Worm (Caenorhabditis elegans) whole organism, L4 larva: ENCODE measurements around the gene T03F7.5.

Source experiments
- F10B5.3 ChIP-seq: sonication (generic microtip); optimal IDR thresholded peaks from 2 replicates; lab custom pipeline; 2016; ENCODE audit warnings: mild to moderate bottlenecking, missing genetic modification characterization, missing compliant biosample characterization
- F26F4.8 ChIP-seq: fragments of 200-800 bp; sonication (Bioruptor generic); conservative IDR thresholded peaks from 2 replicates; pipeline ENCODE4 v1.3.6; 2022; ENCODE audit warnings: missing genetic modification characterization, missing compliant biosample characterization
- F44E2.7 ChIP-seq: fragments of 200-800 bp; sonication (Bioruptor generic); IDR thresholded peaks from 2 replicates; pipeline ENCODE4 v2.1.2; 2022; ENCODE audit warnings: missing genetic modification characterization, missing compliant biosample characterization
- T20F7.1 ChIP-seq: fragments of 200-800 bp; sonication (Bioruptor generic); optimal IDR thresholded peaks from 2 replicates; lab custom pipeline; 2018; ENCODE audit warnings: mild to moderate bottlenecking, missing genetic modification characterization, missing compliant biosample characterization
- aha-1 ChIP-seq: fragments of 150-350 bp; peaks from one replicate; lab custom pipeline; 2014; ENCODE audit warnings: missing biosample characterization, missing genetic modification characterization
- ceh-32 ChIP-seq: sonication (generic microtip); optimal IDR thresholded peaks from 2 replicates; lab custom pipeline; 2016; ENCODE audit warnings: mild to moderate bottlenecking, missing genetic modification characterization, missing compliant biosample characterization; ENCODE audit not compliant: poor library complexity
- ceh-44 ChIP-seq: fragments of 200-800 bp; sonication (Bioruptor generic); IDR thresholded peaks from 2 replicates; pipeline ENCODE4 v1.3.6; 2022; ENCODE audit warnings: missing genetic modification reagents, missing genetic modification characterization, missing compliant biosample characterization
- ceh-62 ChIP-seq: sonication (generic microtip); optimal IDR thresholded peaks from 2 replicates; lab custom pipeline; 2017; ENCODE audit warnings: missing biosample characterization, missing genetic modification characterization
- ceh-82 ChIP-seq: sonication (generic microtip); optimal IDR thresholded peaks from 2 replicates; lab custom pipeline; 2017; ENCODE audit warnings: missing biosample characterization, missing genetic modification characterization
- dmd-6 ChIP-seq: fragments of 200-800 bp; sonication (Bioruptor generic); IDR thresholded peaks from 2 replicates; pipeline ENCODE4 v1.3.6; 2022; ENCODE audit warnings: missing genetic modification reagents, missing genetic modification characterization, missing compliant biosample characterization
- dpl-1 ChIP-seq: fragments of 150-350 bp; optimal IDR thresholded peaks from 2 replicates; lab custom pipeline; 2014; ENCODE audit warnings: missing biosample characterization, missing genetic modification reagents, missing genetic modification characterization
- dve-1 ChIP-seq: sonication (generic microtip); optimal IDR thresholded peaks from 2 replicates; lab custom pipeline; 2017; ENCODE audit warnings: antibody characterized with exemption, mild to moderate bottlenecking, missing genetic modification characterization, missing compliant biosample characterization; ENCODE audit not compliant: insufficient read depth
- fkh-10 ChIP-seq: fragments of 150-350 bp; optimal IDR thresholded peaks from 2 replicates; lab custom pipeline; 2014; ENCODE audit warnings: missing biosample characterization, missing genetic modification reagents, missing genetic modification characterization
- hlh-30 ChIP-seq: sonication (generic microtip); optimal IDR thresholded peaks from 2 replicates; lab custom pipeline; 2017; ENCODE audit warnings: antibody characterized with exemption, mild to moderate bottlenecking, missing genetic modification characterization, missing compliant biosample characterization; ENCODE audit not compliant: insufficient read depth
- lim-7 ChIP-seq: fragments of 200-800 bp; sonication (Bioruptor generic); IDR thresholded peaks from 2 replicates; pipeline ENCODE4 v1.3.6; 2022; ENCODE audit warnings: missing genetic modification characterization, missing compliant biosample characterization
- lin-13 ChIP-seq: fragments of 150-350 bp; optimal IDR thresholded peaks from 2 replicates; lab custom pipeline; 2014; ENCODE audit warnings: missing biosample characterization, missing genetic modification reagents, missing genetic modification characterization
- lsy-2 ChIP-seq, 2 experiments: fragments of 150-350 bp in 1 of 2; sonication (generic microtip) in 1 of 2; optimal IDR thresholded peaks; 2 replicates each; lab custom pipeline; 2014 to 2017; ENCODE audit warnings: missing biosample characterization in 2 of 2, missing genetic modification characterization in 2 of 2
- mdl-1 ChIP-seq, 2 experiments: fragments of 150-350 bp in 1 of 2; sonication (generic microtip) in 1 of 2; optimal IDR thresholded peaks; 2 replicates each; lab custom pipeline; 2014 to 2017; ENCODE audit warnings: missing biosample characterization in 2 of 2, missing genetic modification characterization in 2 of 2
- nhr-102 ChIP-seq: sonication (generic microtip); optimal IDR thresholded peaks from 2 replicates; lab custom pipeline; 2016; ENCODE audit warnings: mild to moderate bottlenecking, missing genetic modification characterization, moderate library complexity, missing compliant biosample characterization
- nhr-11 ChIP-seq: fragments of 150-350 bp; optimal IDR thresholded peaks from 2 replicates; lab custom pipeline; 2014; ENCODE audit warnings: missing biosample characterization, missing genetic modification characterization
- nhr-28 ChIP-seq: fragments of 150-350 bp; optimal IDR thresholded peaks from 2 replicates; lab custom pipeline; 2014; ENCODE audit warnings: missing biosample characterization, missing genetic modification characterization
- nhr-42 ChIP-seq: fragments of 200-800 bp; sonication (Bioruptor generic); IDR thresholded peaks from 2 replicates; pipeline ENCODE4 v1.3.6; 2022; ENCODE audit warnings: missing genetic modification characterization, missing compliant biosample characterization
- nhr-6 ChIP-seq: fragments of 150-350 bp; optimal IDR thresholded peaks from 2 replicates; lab custom pipeline; 2014; ENCODE audit warnings: missing biosample characterization, missing genetic modification characterization
- nhr-76 ChIP-seq: fragments of 150-350 bp; optimal IDR thresholded peaks from 2 replicates; lab custom pipeline; 2014; ENCODE audit warnings: missing biosample characterization, missing genetic modification characterization
- nhr-77 ChIP-seq: fragments of 150-350 bp; optimal IDR thresholded peaks from 2 replicates; lab custom pipeline; 2014; ENCODE audit warnings: missing biosample characterization, missing genetic modification characterization
- saeg-2 ChIP-seq: fragments of 200-800 bp; sonication (Bioruptor generic); IDR thresholded peaks from 2 replicates; pipeline ENCODE4 v1.3.6; 2022; ENCODE audit warnings: missing genetic modification reagents, missing genetic modification characterization, missing compliant biosample characterization
- spr-1 ChIP-seq: sonication (generic microtip); optimal IDR thresholded peaks from 2 replicates; lab custom pipeline; 2016; ENCODE audit warnings: mild to moderate bottlenecking, missing genetic modification characterization, missing compliant biosample characterization
- spr-3 ChIP-seq: fragments of 200-800 bp; sonication (Bioruptor generic); optimal IDR thresholded peaks from 2 replicates; lab custom pipeline; 2018; ENCODE audit warnings: mild to moderate bottlenecking, missing genetic modification characterization, missing compliant biosample characterization
- tag-97 ChIP-seq: fragments of 200-800 bp; sonication (Bioruptor generic); IDR thresholded peaks from 2 replicates; pipeline ENCODE4 v1.3.6; 2022; ENCODE audit warnings: missing genetic modification characterization, missing compliant biosample characterization
- tra-1 ChIP-seq: fragments of 200-800 bp; sonication (Bioruptor generic); IDR thresholded peaks from 2 replicates; pipeline ENCODE4 v1.3.6; 2022; ENCODE audit warnings: missing genetic modification reagents, missing genetic modification characterization, missing compliant biosample characterization
- unc-130 ChIP-seq: sonication (generic microtip); optimal IDR thresholded peaks from 2 replicates; lab custom pipeline; 2016; ENCODE audit warnings: missing genetic modification reagents, missing genetic modification characterization, missing compliant biosample characterization
- unc-39 ChIP-seq: sonication (generic microtip); optimal IDR thresholded peaks from 2 replicates; lab custom pipeline; 2017; ENCODE audit warnings: missing biosample characterization, missing genetic modification characterization
- unc-62 ChIP-seq, 3 experiments: fragments of 150-350 bp in 1 of 3; sonication (generic microtip); optimal IDR thresholded peaks in 2 of 3; peaks in 1 of 3; 1 replicate in 1 of 3; 2 replicates in 2 of 3; lab custom pipeline; 2014 to 2017; ENCODE audit warnings: missing biosample characterization in 3 of 3, missing genetic modification characterization in 3 of 3, missing genetic modification reagents in 3 of 3, missing genotype in 1 of 3
- zfp-3 ChIP-seq: fragments of 200-800 bp; sonication (Bioruptor generic); conservative IDR thresholded peaks from 2 replicates; pipeline ENCODE4 v1.3.6; 2022; ENCODE audit warnings: missing genetic modification reagents, missing genetic modification characterization, missing compliant biosample characterization
- zip-11 ChIP-seq: fragments of 200-800 bp; sonication (Bioruptor generic); IDR thresholded peaks from 2 replicates; pipeline ENCODE4 v1.3.6; 2022; ENCODE audit warnings: missing genetic modification characterization, missing compliant biosample characterization
- ztf-11 ChIP-seq: fragments of 150-350 bp; optimal IDR thresholded peaks from 2 replicates; lab custom pipeline; 2014; ENCODE audit warnings: missing biosample characterization, missing genetic modification characterization

T03F7.5 gene

ce11 chrV:11304200-11304599, 5.7 kb upstream of the T03F7.5 start:
- TF ChIP-seq nhr-11 (no peak), aha-1 (tag; lab: Kevin White, UChicago) (peak; percentile 94)

ce11 chrV:11302698-11303097, 4.2 kb upstream of the T03F7.5 start, which contains the start of gene srh-46:
Gene srh-46, minus strand, starts transcription at chrV:11302886.
- TF ChIP-seq ceh-44 (GFP tag; lab: Robert Waterston, UW) (no peak), nhr-28 (peak; percentile 14)

ce11 chrV:11300539-11300938, 2.0 kb upstream of the T03F7.5 start, which contains the start of gene srh-47:
Gene srh-47, minus strand, starts transcription at chrV:11300639.
- TF ChIP-seq unc-62 (GFP tag; optimal IDR thresholded peaks at IDR 0.05 in 1 of 2; lab: Kevin White, UChicago) (peak in 1 of 2 experiments; percentile 42), unc-62 (tag; optimal IDR thresholded peaks at IDR 0.05; lab: Kevin White, UChicago) (no peak), ceh-32 (tag; lab: Kevin White, UChicago) (no peak)
- TF ChIP-seq, all 104 proteins: peak for 1

ce11 chrV:11299406-11299805, 874 bp upstream of the T03F7.5 start:
- TF ChIP-seq nhr-28 (peak; percentile 67), nhr-77 (peak; percentile 6), unc-39 (tag; lab: Kevin White, UChicago) (no peak)

ce11 chrV:11294393-11294792, 4.1 kb downstream of the T03F7.5 start, which contains the start of gene T03F7.6:
Gene T03F7.6, plus strand, starts transcription at chrV:11294693.
- TF ChIP-seq dve-1 (tag; lab: Kevin White, UChicago) (no peak), zip-11 (no peak), nhr-76 (tag; lab: Kevin White, UChicago) (no peak), zfp-3 (GFP tag; lab: Robert Waterston, UW) (no peak), tra-1 (GFP tag; lab: Robert Waterston, UW) (no peak), aha-1 (tag; lab: Kevin White, UChicago) (no peak), hlh-30 (tag; lab: Kevin White, UChicago) (no peak)

- TF ChIP-seq ceh-82 (no peak), F26F4.8 (GFP tag; lab: Robert Waterston, UW) (no peak), tag-97 (GFP tag; lab: Robert Waterston, UW) (no peak), lim-7 (GFP tag; lab: Robert Waterston, UW) (no peak), ztf-11 (no peak), lsy-2 (tag; optimal IDR thresholded peaks at IDR 0.05; lab: Kevin White, UChicago) (no peak), T20F7.1 (GFP tag; lab: Kevin White, UChicago) (no peak), nhr-42 (GFP tag; lab: Robert Waterston, UW) (no peak), dpl-1 (GFP tag; lab: Kevin White, UChicago) (no peak), nhr-76 (tag; lab: Kevin White, UChicago) (no peak)
Observed at ce11 chrV:11292682-11293081, 5.8 kb downstream of the T03F7.5 start.

ce11 chrV:11290888-11291287, 7.6 kb downstream of the T03F7.5 start, which contains the start of gene C03E10.1:
Gene C03E10.1, plus strand, starts transcription at chrV:11291188.
- TF ChIP-seq ceh-62 (tag; lab: Kevin White, UChicago): no peak
- no peak for TF ChIP-seq unc-62 (GFP tag; optimal IDR thresholded peaks at IDR 0.05 in 1 of 2; lab: Kevin White, UChicago)
- no peak for TF ChIP-seq unc-62 (tag; optimal IDR thresholded peaks at IDR 0.05; lab: Kevin White, UChicago)
- no peak for TF ChIP-seq nhr-102
- TF ChIP-seq lin-13 (GFP tag; lab: Kevin White, UChicago): no peak
- no peak for TF ChIP-seq zfp-3 (GFP tag; lab: Robert Waterston, UW)
- no peak for TF ChIP-seq F10B5.3 (tag; lab: Kevin White, UChicago)
- no peak for TF ChIP-seq T20F7.1 (GFP tag; lab: Kevin White, UChicago)
- no peak for TF ChIP-seq unc-130
- no peak for TF ChIP-seq nhr-6 (tag; lab: Kevin White, UChicago)
- TF ChIP-seq nhr-28: no peak
- TF ChIP-seq dmd-6 (GFP tag; lab: Robert Waterston, UW): no peak
- TF ChIP-seq fkh-10 (GFP tag; lab: Kevin White, UChicago): no peak
- TF ChIP-seq saeg-2 (GFP tag; lab: Robert Waterston, UW): no peak
- no peak for TF ChIP-seq nhr-77
- no peak for TF ChIP-seq F44E2.7
- TF ChIP-seq mdl-1 (tag; optimal IDR thresholded peaks at IDR 0.05; lab: Kevin White, UChicago): no peak
- no peak for TF ChIP-seq ztf-11
- no peak for TF ChIP-seq spr-1 (tag; lab: Kevin White, UChicago)
- no peak for TF ChIP-seq spr-3
